Fruit fly (Drosophila melanogaster) whole organism, adult: ENCODE results near the gene CG7275.

Source experiments
- Clk ChIP-seq: fragments of 200-800 bp; sonication (Bioruptor generic); optimal IDR thresholded peaks from 2 replicates; lab custom pipeline; 2017; ENCODE audit warnings: missing biosample characterization, missing genetic modification characterization
- ovo ChIP-seq: fragments of 200-800 bp; sonication (Bioruptor generic); optimal IDR thresholded peaks from 2 replicates; lab custom pipeline; 2016; ENCODE audit warnings: missing biosample characterization, missing genetic modification characterization

- no peak for TF ChIP-seq Clk (GFP tag; lab: Kevin White, UChicago)
- TF ChIP-seq ovo (GFP tag; lab: Kevin White, UChicago) = no peak
Observed at dm6 chr3L:15496274-15496673, 2.5 kb upstream of the CG7275 start, which contains the start of gene CG13455.
